Fruit fly (Drosophila melanogaster) whole organism, embryonic: ENCODE results near the gene Cnot4.
A peak's percentile ranks its signal among the peaks of the same experiment; 100 is the strongest.

ENCODE experiments used
- Adf1 ChIP-seq: fragments of 200-800 bp; sonication (Bioruptor generic); IDR thresholded peaks from 2 replicates; pipeline ENCODE4 v1.3.6; 2022; ENCODE audit warnings: missing biosample characterization, missing genetic modification characterization
- Aef1 ChIP-seq: fragments of 200-800 bp; sonication (Bioruptor generic); IDR thresholded peaks from 3 replicates; pipeline ENCODE4 v1.3.6; 2022; ENCODE audit warnings: missing biosample characterization, missing genetic modification characterization
- Antp ChIP-seq: fragments of 200-800 bp; sonication (Bioruptor generic); optimal IDR thresholded peaks from 3 replicates; lab custom pipeline; 2016; ENCODE audit warnings: missing biosample characterization, missing genetic modification characterization
- Atf6 ChIP-seq: fragments of 200-800 bp; sonication (Bioruptor generic); IDR thresholded peaks from 2 replicates; pipeline ENCODE4 v1.3.6; 2022; ENCODE audit warnings: missing biosample characterization, missing genetic modification characterization
- Bgb ChIP-seq: fragments of 200-800 bp; sonication (Bioruptor generic); IDR thresholded peaks from 2 replicates; pipeline ENCODE4 v1.3.6; 2022; ENCODE audit warnings: missing biosample characterization, missing genetic modification characterization; ENCODE audit not compliant: partially characterized antibody
- Blimp-1 ChIP-seq: fragments of 200-800 bp; sonication (Bioruptor generic); optimal IDR thresholded peaks from 3 replicates; lab custom pipeline; 2018; ENCODE audit warnings: missing biosample characterization, missing genetic modification characterization, mild to moderate bottlenecking, moderate library complexity, missing genetic modification reagents
- CG10654 ChIP-seq: fragments of 200-800 bp; sonication (Bioruptor generic); optimal IDR thresholded peaks from 2 replicates; lab custom pipeline; 2016; ENCODE audit warnings: missing biosample characterization, missing genetic modification characterization
- CG11560 ChIP-seq: fragments of 200-800 bp; sonication (Bioruptor generic); IDR thresholded peaks from 3 replicates; pipeline ENCODE4 v1.3.6; 2022; ENCODE audit warnings: missing biosample characterization, missing genetic modification characterization
- CG11695 ChIP-seq: fragments of 200-800 bp; sonication (Bioruptor generic); IDR thresholded peaks from 3 replicates; pipeline ENCODE4 v1.3.6; 2022; ENCODE audit warnings: missing biosample characterization, missing genetic modification characterization
- CG12659 ChIP-seq: fragments of 200-800 bp; sonication (Bioruptor generic); optimal IDR thresholded peaks from 3 replicates; lab custom pipeline; 2017; ENCODE audit warnings: mild to moderate bottlenecking, missing biosample characterization, missing genetic modification reagents, missing genetic modification characterization
- CG12744 ChIP-seq: fragments of 200-800 bp; sonication (Bioruptor generic); optimal IDR thresholded peaks from 2 replicates; lab custom pipeline; 2016; ENCODE audit warnings: missing biosample characterization, missing genetic modification characterization
- CG15011 ChIP-seq: fragments of 200-800 bp; sonication (Bioruptor generic); optimal IDR thresholded peaks from 3 replicates; lab custom pipeline; 2018; ENCODE audit warnings: missing biosample characterization, mild to moderate bottlenecking, missing genetic modification characterization
- CG15073 ChIP-seq: fragments of 200-800 bp; sonication (Bioruptor generic); optimal IDR thresholded peaks from 2 replicates; lab custom pipeline; 2016; ENCODE audit warnings: missing biosample characterization, missing genetic modification characterization
- CG15601 ChIP-seq: fragments of 200-800 bp; sonication (Bioruptor generic); optimal IDR thresholded peaks from 3 replicates; lab custom pipeline; 2019; ENCODE audit warnings: missing biosample characterization, mild to moderate bottlenecking, missing genetic modification characterization, moderate library complexity
- CG1647 ChIP-seq: fragments of 200-800 bp; sonication (Bioruptor generic); optimal IDR thresholded peaks from 3 replicates; lab custom pipeline; 2016; ENCODE audit warnings: missing biosample characterization, missing genetic modification characterization
- CG17328 ChIP-seq: fragments of 200-800 bp; sonication (Bioruptor generic); IDR thresholded peaks from 2 replicates; pipeline ENCODE4 v1.3.6; 2022; ENCODE audit warnings: missing biosample characterization, missing genetic modification characterization
- CG18262 ChIP-seq: fragments of 200-800 bp; optimal IDR thresholded peaks from 3 replicates; lab custom pipeline; 2019; ENCODE audit warnings: missing biosample characterization, mild to moderate bottlenecking, missing genetic modification characterization, moderate library complexity
- CG18599 ChIP-seq: fragments of 200-800 bp; sonication (Bioruptor generic); optimal IDR thresholded peaks from 3 replicates; lab custom pipeline; 2017; ENCODE audit warnings: missing biosample characterization, missing genetic modification characterization, mild to moderate bottlenecking, moderate library complexity, missing genetic modification reagents
- CG2678 ChIP-seq: fragments of 200-800 bp; sonication (Bioruptor generic); optimal IDR thresholded peaks from 3 replicates; lab custom pipeline; 2019; ENCODE audit warnings: missing biosample characterization, mild to moderate bottlenecking, missing genetic modification characterization, moderate library complexity
- CG2875 ChIP-seq: fragments of 200-800 bp; sonication (Bioruptor generic); optimal IDR thresholded peaks from 2 replicates; lab custom pipeline; 2017; ENCODE audit warnings: missing biosample characterization, mild to moderate bottlenecking, missing genetic modification characterization, missing genetic modification reagents
- CG3065 ChIP-seq: fragments of 200-800 bp; sonication (Bioruptor generic); optimal IDR thresholded peaks from 2 replicates; lab custom pipeline; 2016; ENCODE audit warnings: missing biosample characterization, missing genetic modification characterization
- CG3847 ChIP-seq: fragments of 200-800 bp; sonication (Bioruptor generic); IDR thresholded peaks from 2 replicates; pipeline ENCODE4 v1.3.6; 2022; ENCODE audit warnings: missing biosample characterization, missing genetic modification characterization
- CG42726 ChIP-seq: fragments of 200-800 bp; sonication (Bioruptor generic); IDR thresholded peaks from 2 replicates; pipeline ENCODE4 v1.3.6; 2022; ENCODE audit warnings: missing biosample characterization, missing genetic modification characterization; ENCODE audit not compliant: partially characterized antibody
- CG6254 ChIP-seq: fragments of 200-800 bp; sonication (Bioruptor generic); optimal IDR thresholded peaks from 3 replicates; lab custom pipeline; 2017; ENCODE audit warnings: mild to moderate bottlenecking, missing biosample characterization, missing genetic modification reagents, missing genetic modification characterization
- CG7963 ChIP-seq: fragments of 200-800 bp; sonication (Bioruptor generic); IDR thresholded peaks from 3 replicates; pipeline ENCODE4 v1.3.6; 2022; ENCODE audit warnings: missing biosample characterization, missing genetic modification characterization; ENCODE audit not compliant: partially characterized antibody
- CG9797 ChIP-seq: fragments of 200-800 bp; sonication (Bioruptor generic); optimal IDR thresholded peaks from 3 replicates; lab custom pipeline; 2018; ENCODE audit warnings: missing biosample characterization, mild to moderate bottlenecking, missing genetic modification characterization
- CTCF ChIP-seq: fragments of 200-800 bp; sonication (Bioruptor generic); optimal IDR thresholded peaks from 2 replicates; lab custom pipeline; 2017; ENCODE audit warnings: missing biosample characterization, mild to moderate bottlenecking, missing genetic modification characterization, moderate library complexity
- CoRest ChIP-seq: fragments of 200-800 bp; sonication (Bioruptor generic); optimal IDR thresholded peaks from 3 replicates; lab custom pipeline; 2018; ENCODE audit warnings: missing biosample characterization, mild to moderate bottlenecking, missing genetic modification characterization, moderate library complexity
- D19A ChIP-seq: fragments of 200-800 bp; optimal IDR thresholded peaks from 3 replicates; lab custom pipeline; 2019; ENCODE audit warnings: missing biosample characterization, mild to moderate bottlenecking, missing genetic modification characterization, moderate library complexity
- Dad ChIP-seq: fragments of 200-800 bp; sonication (Bioruptor generic); optimal IDR thresholded peaks from 3 replicates; lab custom pipeline; 2016; ENCODE audit warnings: missing biosample characterization, missing genetic modification characterization
- Dref ChIP-seq: fragments of 200-800 bp; sonication (Bioruptor generic); IDR thresholded peaks from 2 replicates; pipeline ENCODE4 v1.3.6; 2022; ENCODE audit warnings: missing biosample characterization, missing genetic modification characterization
- Fer1 ChIP-seq: fragments of 200-800 bp; sonication (Bioruptor generic); optimal IDR thresholded peaks from 2 replicates; lab custom pipeline; 2017; ENCODE audit warnings: missing biosample characterization, mild to moderate bottlenecking, missing genetic modification characterization
- Fer2 ChIP-seq: fragments of 200-800 bp; sonication (Bioruptor generic); optimal IDR thresholded peaks from 2 replicates; lab custom pipeline; 2018; ENCODE audit warnings: missing biosample characterization, mild to moderate bottlenecking, missing genetic modification characterization, moderate library complexity
- GATAe ChIP-seq: fragments of 200-800 bp; sonication (Bioruptor generic); conservative IDR thresholded peaks from 2 replicates; pipeline ENCODE4 v1.3.6; 2022; ENCODE audit warnings: missing biosample characterization, missing genetic modification characterization
- Hsf ChIP-seq: fragments of 200-800 bp; sonication (Bioruptor generic); optimal IDR thresholded peaks from 3 replicates; lab custom pipeline; 2016; ENCODE audit warnings: missing biosample characterization, missing genetic modification characterization
- Oaz ChIP-seq: fragments of 200-800 bp; sonication (Bioruptor generic); IDR thresholded peaks from 2 replicates; pipeline ENCODE4 v1.3.6; 2022; ENCODE audit warnings: missing biosample characterization, missing genetic modification characterization
- bcd ChIP-seq: fragments of 200-800 bp; sonication (Bioruptor generic); optimal IDR thresholded peaks from 2 replicates; lab custom pipeline; 2017; ENCODE audit warnings: missing biosample characterization, mild to moderate bottlenecking, missing genetic modification characterization
- cas ChIP-seq: fragments of 200-800 bp; sonication (Bioruptor generic); IDR thresholded peaks from 2 replicates; pipeline ENCODE4 v1.3.6; 2022; ENCODE audit warnings: missing biosample characterization, missing genetic modification characterization
- crol ChIP-seq: fragments of 200-800 bp; sonication (Bioruptor generic); IDR thresholded peaks from 2 replicates; pipeline ENCODE4 v1.3.6; 2022; ENCODE audit warnings: missing biosample characterization, missing genetic modification characterization
- gfzf ChIP-seq: fragments of 200-800 bp; sonication (Bioruptor generic); optimal IDR thresholded peaks from 2 replicates; lab custom pipeline; 2016; ENCODE audit warnings: missing biosample characterization, mild to moderate bottlenecking, missing genetic modification characterization, moderate library complexity
- gro ChIP-seq: fragments of 200-800 bp; sonication (Bioruptor generic); optimal IDR thresholded peaks from 2 replicates; lab custom pipeline; 2016; ENCODE audit warnings: missing biosample characterization, missing genetic modification characterization
- her ChIP-seq: fragments of 200-800 bp; sonication (Bioruptor generic); optimal IDR thresholded peaks from 2 replicates; lab custom pipeline; 2016; ENCODE audit warnings: missing biosample characterization, missing genetic modification characterization
- inv ChIP-seq: fragments of 200-800 bp; sonication (Bioruptor generic); IDR thresholded peaks from 2 replicates; pipeline ENCODE4 v1.3.6; 2022; ENCODE audit warnings: missing biosample characterization, missing genetic modification characterization; ENCODE audit not compliant: partially characterized antibody
- schlank ChIP-seq: fragments of 200-800 bp; sonication (Bioruptor generic); optimal IDR thresholded peaks from 2 replicates; lab custom pipeline; 2018; ENCODE audit warnings: missing biosample characterization, mild to moderate bottlenecking, missing genetic modification characterization
- seq ChIP-seq: fragments of 200-800 bp; sonication (Bioruptor generic); IDR thresholded peaks from 2 replicates; pipeline ENCODE4 v1.3.6; 2022; ENCODE audit warnings: missing biosample characterization, missing genetic modification characterization
- sna ChIP-seq: fragments of 200-800 bp; sonication (Bioruptor generic); IDR thresholded peaks from 2 replicates; pipeline ENCODE4 v1.3.6; 2022; ENCODE audit warnings: missing biosample characterization, missing genetic modification characterization; ENCODE audit not compliant: partially characterized antibody
- tio ChIP-seq: fragments of 200-800 bp; sonication (Bioruptor generic); optimal IDR thresholded peaks from 2 replicates; lab custom pipeline; 2017; ENCODE audit warnings: missing biosample characterization, missing genetic modification characterization, inconsistent platforms
- trh ChIP-seq: fragments of 200-800 bp; sonication (Bioruptor generic); optimal IDR thresholded peaks from 2 replicates; lab custom pipeline; 2016; ENCODE audit warnings: missing biosample characterization, missing genetic modification characterization
- z ChIP-seq: fragments of 200-800 bp; sonication (Bioruptor generic); IDR thresholded peaks from 3 replicates; pipeline ENCODE4 v1.3.6; 2022; ENCODE audit warnings: missing biosample characterization, missing genetic modification characterization

Cnot4 gene

dm6 chr2L:10387869-10388726 lies 8.4 kb upstream of the Cnot4 start, which contains the start of gene da (continued):
- TF ChIP-seq CG15601 (tag; lab: Kevin White, UChicago) (peak; percentile 48), gfzf (GFP tag; lab: Kevin White, UChicago) (peak; percentile 21), Adf1 (no peak), CG2678 (tag; lab: Kevin White, UChicago) (peak; percentile 63), cas (GFP tag; lab: Robert Waterston, UW) (no peak), Dad (GFP tag; lab: Kevin White, UChicago) (peak; percentile 45), inv (GFP tag; lab: Robert Waterston, UW) (peak; percentile 33; the same call in 1 of the 2 replicates), Fer1 (peak; percentile 26), Antp (GFP tag; lab: Kevin White, UChicago) (peak; percentile 57), sna (GFP tag; lab: Robert Waterston, UW) (no peak), GATAe (no peak), Aef1 (GFP tag; lab: Robert Waterston, UW) (peak; percentile 52; the same call in 2 of the 3 replicates), CG11560 (no peak), D19A (peak; percentile 75), Fer2 (tag; lab: Kevin White, UChicago) (peak; percentile 1), crol (GFP tag; lab: Robert Waterston, UW) (no peak), trh (GFP tag; lab: Kevin White, UChicago) (no peak), CTCF (GFP tag; lab: Kevin White, UChicago) (no peak), CG1647 (peak; percentile 24), CG15011 (no peak), bcd (GFP tag; lab: Kevin White, UChicago) (peak; percentile 58), CG12659 (GFP tag; lab: Kevin White, UChicago) (peak; percentile 91), Oaz (GFP tag; lab: Robert Waterston, UW) (no peak), Dref (GFP tag; lab: Robert Waterston, UW) (peak; percentile 92), CG11695 (0 out of 3 replicates have a peak, but pooled peaks have one; percentile 38), Atf6 (GFP tag; lab: Robert Waterston, UW) (peak; percentile 63), CoRest (peak; percentile 73), CG12744 (peak; percentile 3), her (GFP tag; lab: Kevin White, UChicago) (peak; percentile 46), CG15073 (GFP tag; lab: Kevin White, UChicago) (no peak), CG18262 (tag; lab: Kevin White, UChicago) (peak; percentile 58), CG42726 (GFP tag; lab: Robert Waterston, UW) (no peak), Hsf (GFP tag; lab: Kevin White, UChicago) (peak; percentile 73), tio (GFP tag; lab: Kevin White, UChicago) (no peak), CG17328 (GFP tag; lab: Robert Waterston, UW) (peak; percentile 55), CG10654 (GFP tag; lab: Kevin White, UChicago) (peak; percentile 64), CG6254 (GFP tag; lab: Kevin White, UChicago) (no peak), gro (peak; percentile 61), CG18599 (GFP tag; lab: Kevin White, UChicago) (peak; percentile 45), schlank (tag; lab: Kevin White, UChicago) (peak; percentile 9), CG9797 (GFP tag; lab: Kevin White, UChicago) (peak; percentile 58), Blimp-1 (no peak), seq (GFP tag; lab: Robert Waterston, UW) (no peak; the same call in 1 of the 2 replicates), CG7963 (peak; percentile 44; the same call in 1 of the 3 replicates), Bgb (GFP tag; lab: Robert Waterston, UW) (peak; percentile 49; the same call in 1 of the 2 replicates), CG2875 (peak; percentile 25), CG3065 (GFP tag; lab: Kevin White, UChicago) (no peak), z (GFP tag; lab: Robert Waterston, UW) (no peak), CG3847 (peak; percentile 15; the same call in 1 of the 2 replicates)
